Worm (Caenorhabditis elegans): ENCODE measurements around the gene R148.3.

ce11 chrIII:3161600-3161999, 13.5 kb upstream of the R148.3 start:
- TF ChIP-seq nhr-237 (tag; optimal IDR thresholded peaks at IDR 0.05) (no peak), unc-62 (GFP tag; optimal IDR thresholded peaks at IDR 0.05) (no peak)
